Fruit fly (Drosophila melanogaster): ENCODE measurements around the gene CG4935.

DNA sequence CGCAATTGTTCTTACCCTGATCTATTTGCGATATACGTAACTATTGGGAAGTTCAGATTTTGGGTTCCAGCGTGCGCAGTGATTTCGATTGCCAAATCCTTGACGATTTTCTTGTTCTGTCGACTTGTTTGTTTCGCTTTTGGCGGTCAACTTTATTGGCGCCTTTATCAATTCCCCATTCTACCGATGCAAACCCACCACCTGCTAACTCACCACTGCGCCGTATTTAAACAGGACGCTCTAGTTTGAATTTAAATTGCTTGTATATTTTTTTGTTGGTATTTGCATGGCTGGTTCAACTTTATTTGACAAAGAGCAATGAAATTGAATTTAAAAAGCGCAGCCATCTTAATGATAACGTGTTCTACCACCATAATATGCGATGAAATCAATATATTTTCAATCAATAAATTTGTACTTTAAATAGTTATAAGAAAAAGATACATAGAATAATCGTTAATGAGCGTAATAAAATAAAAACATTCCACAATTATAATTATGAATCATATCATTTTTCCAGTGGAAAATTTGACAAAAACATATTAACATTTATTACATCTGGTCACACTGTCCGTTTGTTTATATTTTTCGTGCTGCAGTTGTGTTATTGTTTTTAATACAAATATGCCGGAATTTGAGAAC lies at the start of gene CG4935, which contains the start of gene twe:
- TF ChIP-seq EcR (GFP tag; optimal IDR thresholded peaks at IDR 0.05) (no peak), psq (optimal IDR thresholded peaks at IDR 0.05) (no peak), pan (optimal IDR thresholded peaks at IDR 0.05) (no peak)

Measured in whole organism.